Fruit fly (Drosophila melanogaster) whole organism, wandering third instar larva: ENCODE measurements around the gene CG6415.

ENCODE experiments used
- Abd-B ChIP-seq: fragments of >200 bp; optimal IDR thresholded peaks from 2 replicates; lab custom pipeline; 2017; ENCODE audit warnings: missing biosample characterization, missing genetic modification characterization
- CG9705 ChIP-seq: fragments of 200-800 bp; sonication (Bioruptor generic); optimal IDR thresholded peaks from 2 replicates; lab custom pipeline; 2018; ENCODE audit warnings: missing biosample characterization, mild to moderate bottlenecking, missing genetic modification characterization
- Dfd ChIP-seq: fragments of >200 bp; optimal IDR thresholded peaks from 2 replicates; lab custom pipeline; 2017; ENCODE audit warnings: missing biosample characterization, missing genetic modification characterization
- Dif ChIP-seq: fragments of 200-275, 200-300 bp; sonication (Bioruptor generic); optimal IDR thresholded peaks from 2 replicates; lab custom pipeline; 2018; ENCODE audit warnings: missing biosample characterization, missing genetic modification characterization; ENCODE audit not compliant: partially characterized antibody
- GATAd ChIP-seq: sonication (Bioruptor generic); optimal IDR thresholded peaks from 2 replicates; lab custom pipeline; 2016; ENCODE audit warnings: missing biosample characterization, missing genetic modification characterization
- HLH106 ChIP-seq: fragments of 200-800 bp; optimal IDR thresholded peaks from 3 replicates; lab custom pipeline; 2019; ENCODE audit warnings: missing biosample characterization, mild to moderate bottlenecking, missing genetic modification characterization, moderate library complexity
- Hnf4 ChIP-seq: fragments of 200-800 bp; sonication (Bioruptor generic); optimal IDR thresholded peaks from 2 replicates; lab custom pipeline; 2016; ENCODE audit warnings: missing biosample characterization, mild to moderate bottlenecking, missing genetic modification characterization
- Hr78 ChIP-seq: fragments of >200 bp; optimal IDR thresholded peaks from 2 replicates; lab custom pipeline; 2017; ENCODE audit warnings: missing biosample characterization, missing genetic modification characterization
- Mio ChIP-seq: sonication (Bioruptor generic); optimal IDR thresholded peaks from 2 replicates; lab custom pipeline; 2016; ENCODE audit warnings: missing biosample characterization, missing genetic modification characterization
- N ChIP-seq: fragments of >200 bp; optimal IDR thresholded peaks from 2 replicates; lab custom pipeline; 2018; ENCODE audit warnings: missing biosample characterization, missing external identifiers, missing genetic modification characterization
- Rel ChIP-seq, 2 experiments: fragments of 200-800 bp; sonication (Bioruptor generic) in 1 of 2; optimal IDR thresholded peaks; 2 replicates in 1 of 2; 3 replicates in 1 of 2; lab custom pipeline; 2016 to 2019; ENCODE audit warnings: mild to moderate bottlenecking in 2 of 2, missing biosample characterization in 2 of 2, missing genetic modification characterization in 2 of 2, moderate library complexity in 1 of 2
- Sp1 ChIP-seq: fragments of 200-800 bp; sonication (Bioruptor generic); optimal IDR thresholded peaks from 3 replicates; lab custom pipeline; 2019; ENCODE audit warnings: missing biosample characterization, mild to moderate bottlenecking, missing genetic modification characterization, moderate library complexity
- Vsx2 ChIP-seq: fragments of 200-300, 225-300 bp; sonication (Bioruptor generic); optimal IDR thresholded peaks from 2 replicates; lab custom pipeline; 2018; ENCODE audit warnings: missing biosample characterization, missing genetic modification characterization; ENCODE audit not compliant: partially characterized antibody
- br ChIP-seq: fragments of 200-800 bp; sonication (Bioruptor generic); optimal IDR thresholded peaks from 2 replicates; lab custom pipeline; 2016; ENCODE audit warnings: missing biosample characterization, missing genetic modification characterization
- brk ChIP-seq: fragments of 200-800 bp; sonication (Bioruptor generic); optimal IDR thresholded peaks from 2 replicates; lab custom pipeline; 2016; ENCODE audit warnings: missing biosample characterization, mild to moderate bottlenecking, missing genetic modification characterization
- dl ChIP-seq, 2 experiments: fragments of 175-275, 200-275 bp in 1 of 2; fragments of 200-275 bp in 1 of 2; sonication (Bioruptor generic); optimal IDR thresholded peaks; lab custom pipeline; 2018; ENCODE audit warnings: mild to moderate bottlenecking in 2 of 2, missing biosample characterization in 2 of 2, missing genetic modification characterization in 2 of 2, moderate library complexity in 2 of 2; ENCODE audit not compliant: partially characterized antibody in 2 of 2, insufficient read depth in 1 of 2
- dmrt93B ChIP-seq: fragments of 200-800 bp; sonication (Bioruptor generic); optimal IDR thresholded peaks from 2 replicates; lab custom pipeline; 2018; ENCODE audit warnings: missing biosample characterization, mild to moderate bottlenecking, missing genetic modification characterization
- dsf ChIP-seq: sonication (Bioruptor generic); optimal IDR thresholded peaks from 2 replicates; lab custom pipeline; 2016; ENCODE audit warnings: missing biosample characterization, missing genetic modification characterization, borderline replicate concordance
- foxo ChIP-seq, 2 experiments: fragments of 200-800 bp; sonication (Bioruptor generic); optimal IDR thresholded peaks; 2 replicates in 1 of 2; 3 replicates in 1 of 2; lab custom pipeline; 2016 to 2017; ENCODE audit warnings: missing biosample characterization in 2 of 2, missing genetic modification characterization in 2 of 2
- h ChIP-seq: fragments of 200-800 bp; sonication (Bioruptor generic); optimal IDR thresholded peaks from 3 replicates; lab custom pipeline; 2016; ENCODE audit warnings: missing biosample characterization, mild to moderate bottlenecking, missing genetic modification characterization
- jim ChIP-seq: fragments of 175-275, 200-325 bp; sonication (Bioruptor generic); optimal IDR thresholded peaks from 2 replicates; lab custom pipeline; 2016; ENCODE audit warnings: missing biosample characterization, mild to moderate bottlenecking, missing genetic modification characterization
- lola ChIP-seq: fragments of >200 bp; optimal IDR thresholded peaks from 2 replicates; lab custom pipeline; 2017; ENCODE audit warnings: missing biosample characterization, missing genetic modification characterization
- rgr ChIP-seq: fragments of 200-800 bp; sonication (Bioruptor generic); optimal IDR thresholded peaks from 3 replicates; lab custom pipeline; 2016; ENCODE audit warnings: missing biosample characterization, mild to moderate bottlenecking, missing genetic modification characterization
- sv ChIP-seq: fragments of 200-800 bp; sonication (Bioruptor generic); optimal IDR thresholded peaks from 3 replicates; lab custom pipeline; 2016; ENCODE audit warnings: missing biosample characterization, missing genetic modification characterization
- tai ChIP-seq: sonication (Bioruptor generic); optimal IDR thresholded peaks from 2 replicates; lab custom pipeline; 2016; ENCODE audit warnings: missing biosample characterization, missing genetic modification characterization
- usp ChIP-seq: fragments of >200 bp; optimal IDR thresholded peaks from 2 replicates; lab custom pipeline; 2017; ENCODE audit warnings: missing biosample characterization, missing genetic modification characterization
- woc ChIP-seq: sonication (Bioruptor generic); optimal IDR thresholded peaks from 2 replicates; lab custom pipeline; 2016; ENCODE audit warnings: missing biosample characterization, mild to moderate bottlenecking, missing genetic modification characterization

The CG6415 gene

DNA sequence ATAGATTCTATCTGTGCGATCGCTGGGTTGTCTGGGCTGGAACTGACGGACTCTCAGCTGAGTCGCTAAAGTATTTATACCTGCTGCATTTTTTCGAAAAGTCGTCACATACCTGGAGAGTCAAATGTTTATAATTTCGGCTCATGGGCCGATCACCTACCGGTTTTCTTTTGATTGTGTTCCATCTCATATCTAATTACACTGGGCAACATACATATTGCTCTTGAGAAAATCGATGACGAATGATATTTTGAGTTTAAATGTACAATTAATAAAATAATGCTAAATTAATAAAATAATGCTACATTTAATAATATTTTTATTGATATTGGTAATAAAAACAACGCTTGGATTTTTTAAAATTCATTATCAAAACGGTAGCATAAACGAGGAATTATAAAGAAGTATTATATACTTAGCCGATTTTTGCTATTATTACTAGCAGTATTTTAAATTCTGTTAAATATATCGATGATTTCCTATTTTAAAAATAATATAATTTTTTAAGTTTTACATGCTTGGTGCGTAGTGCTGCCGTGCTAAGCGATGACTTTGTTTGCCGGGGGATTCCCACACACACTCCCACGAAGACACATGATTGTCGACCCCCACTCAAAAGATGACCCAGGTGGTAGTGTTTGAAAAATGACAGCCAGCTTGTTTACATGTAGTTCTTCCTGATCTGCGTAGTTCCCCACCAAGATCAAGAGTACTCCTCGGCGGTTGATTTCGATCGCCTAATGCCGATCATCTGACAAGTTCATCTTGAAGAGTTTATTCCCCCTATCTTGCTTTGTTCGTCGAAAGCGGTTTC, 14.0 kb upstream of the CG6415 start, which contains the start of gene CG7294:
Gene CG7294, minus strand, starts transcription at position 51 of the 814 bp plus-strand sequence.
- TF ChIP-seq dl (GFP tag; optimal IDR thresholded peaks at IDR 0.05; lab: Kevin White, UChicago; ENCODE audit: insufficient read depth in 1 of 2, partially characterized antibody in 2 of 2) (no peak), dmrt93B (GFP tag; lab: Kevin White, UChicago) (no peak), Rel (GFP tag; optimal IDR thresholded peaks at IDR 0.05; lab: Kevin White, UChicago) (no peak), Rel (tag; optimal IDR thresholded peaks at IDR 0.05; lab: Kevin White, UChicago) (peak; percentile 84), Abd-B (GFP tag; lab: Kevin White, UChicago) (no peak)

DNA sequence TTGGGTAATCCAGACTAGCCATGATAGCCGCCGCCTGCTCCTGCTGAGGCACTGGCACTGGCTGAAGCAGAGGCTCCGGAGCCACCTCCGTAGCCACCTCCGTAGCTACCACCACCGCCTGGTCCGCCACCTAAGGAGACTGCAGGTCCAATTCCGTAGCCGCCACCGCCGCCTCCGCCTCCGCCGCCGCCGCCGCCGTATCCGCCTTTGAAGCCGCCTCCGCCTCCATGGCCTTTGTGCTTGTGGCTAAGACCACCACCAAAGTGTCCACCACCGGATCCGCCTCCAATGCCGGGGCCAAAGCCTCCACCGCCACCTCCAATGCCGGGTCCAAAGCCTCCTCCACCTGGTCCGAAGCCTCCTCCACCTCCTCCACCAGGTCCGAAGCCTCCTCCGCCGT, 10.4 kb upstream of the CG6415 start:
- TF ChIP-seq jim (GFP tag; lab: Kevin White, UChicago) (no peak), CG9705 (GFP tag; lab: Kevin White, UChicago) (no peak), Dfd (GFP tag; lab: Kevin White, UChicago) (peak; percentile 56), brk (GFP tag; lab: Kevin White, UChicago) (no peak), Hnf4 (no peak)

DNA sequence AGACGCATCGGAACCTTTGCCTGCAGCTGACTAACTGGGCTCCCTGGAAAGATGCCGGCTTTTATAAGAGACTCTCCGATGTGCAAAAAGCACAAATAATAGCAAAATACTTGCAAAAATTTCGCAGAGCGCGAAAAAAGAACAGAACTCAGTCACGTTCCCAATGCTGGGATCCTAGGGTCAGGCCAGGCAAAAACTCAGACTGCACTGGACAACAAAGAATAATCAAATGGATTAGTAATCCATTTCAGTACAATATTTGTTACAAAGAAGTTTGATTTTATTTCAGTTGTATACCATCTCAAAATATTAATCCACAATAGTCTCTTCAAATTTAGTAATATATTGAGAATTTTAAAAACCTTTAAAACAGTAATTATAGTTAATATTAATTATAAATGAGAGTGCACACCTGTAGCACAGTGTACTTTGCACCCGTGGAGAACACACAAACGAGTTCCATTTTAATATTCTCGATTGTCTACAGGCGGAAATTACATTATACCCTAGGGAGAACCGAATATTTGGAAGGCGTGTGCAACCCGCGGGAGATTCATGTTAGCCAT, 9.3 kb upstream of the CG6415 start, which contains the start of gene CG17108:
Gene CG17108, minus strand, starts transcription at position 51 of the 566 bp plus-strand sequence.
- TF ChIP-seq tai (GFP tag; lab: Kevin White, UChicago) (no peak), h (GFP tag; lab: Kevin White, UChicago) (no peak), Dif (GFP tag; lab: Kevin White, UChicago) (no peak), HLH106 (tag; lab: Kevin White, UChicago) (no peak), Hr78 (GFP tag; lab: Kevin White, UChicago) (no peak), GATAd (GFP tag; lab: Kevin White, UChicago) (no peak), lola (GFP tag; lab: Kevin White, UChicago) (no peak), br (no peak), woc (GFP tag; lab: Kevin White, UChicago) (no peak), usp (no peak), N (GFP tag; lab: Kevin White, UChicago) (no peak), Mio (GFP tag; lab: Kevin White, UChicago) (no peak), Dfd (GFP tag; lab: Kevin White, UChicago) (no peak), Vsx2 (GFP tag; lab: Kevin White, UChicago) (no peak), foxo (GFP tag; optimal IDR thresholded peaks at IDR 0.05; lab: Kevin White, UChicago) (no peak), rgr (GFP tag; lab: Kevin White, UChicago) (no peak)

DNA sequence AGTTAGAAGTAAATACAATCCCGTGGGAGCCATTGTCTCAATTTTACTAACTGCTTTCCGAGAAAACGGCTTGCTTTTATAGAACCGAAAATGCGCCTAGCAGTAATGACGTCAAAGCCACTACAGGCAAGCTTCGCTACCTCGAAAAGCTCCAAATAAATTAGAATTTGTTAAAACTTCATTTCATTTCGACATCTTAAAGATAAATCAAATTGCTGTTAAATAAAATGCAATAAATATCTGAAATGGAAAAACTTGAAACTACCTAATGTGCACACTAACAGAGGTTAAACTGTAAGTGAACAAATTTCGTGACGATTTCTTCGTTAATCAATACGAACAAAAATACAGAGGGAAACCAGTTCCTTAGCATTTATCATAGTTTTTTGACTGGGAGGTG, 5.4 kb upstream of the CG6415 start, which contains the start of gene CG7300:
Gene CG7300, minus strand, starts transcription at position 52 of the 400 bp plus-strand sequence.
- TF ChIP-seq sv, result peak; percentile 8
- TF ChIP-seq Sp1, result no peak
- no peak for TF ChIP-seq Dfd (GFP tag; lab: Kevin White, UChicago)
- TF ChIP-seq h (GFP tag; lab: Kevin White, UChicago), result peak; percentile 13
- TF ChIP-seq dsf (GFP tag; lab: Kevin White, UChicago), result no peak
- no peak for TF ChIP-seq N (GFP tag; lab: Kevin White, UChicago)

DNA sequence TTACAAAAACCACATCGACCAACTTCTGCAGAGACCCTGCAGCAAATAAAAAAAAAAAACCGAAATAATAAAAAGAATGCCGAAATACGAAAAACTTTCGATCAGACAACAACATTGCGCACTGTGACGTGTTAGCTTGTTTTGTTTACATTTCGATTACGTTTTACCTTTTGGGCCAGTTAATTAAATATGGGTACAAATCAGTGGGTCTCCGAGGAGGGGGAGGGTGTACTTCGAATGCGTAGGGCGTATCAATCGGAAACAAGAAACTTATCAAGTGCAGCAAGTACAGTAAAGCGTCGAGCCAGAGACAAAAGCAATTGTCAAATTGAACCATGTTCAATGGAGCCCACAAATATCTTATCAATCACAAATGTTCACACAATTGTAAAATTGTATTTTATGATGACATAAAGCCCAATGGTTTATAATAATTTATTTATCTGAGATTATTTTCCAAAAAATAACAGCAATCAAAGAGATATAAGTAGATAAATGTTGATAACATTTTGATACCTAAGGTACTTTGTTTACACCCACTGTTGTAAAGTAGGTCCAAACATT, 1.8 kb upstream of the CG6415 start, which contains the start of gene Lip1:
Gene Lip1, minus strand, starts transcription at position 46 of the 564 bp plus-strand sequence.
- TF ChIP-seq Rel (GFP tag; optimal IDR thresholded peaks at IDR 0.05; lab: Kevin White, UChicago) (no peak), Rel (tag; optimal IDR thresholded peaks at IDR 0.05; lab: Kevin White, UChicago) (no peak), Dif (GFP tag; lab: Kevin White, UChicago) (no peak), Hr78 (GFP tag; lab: Kevin White, UChicago) (no peak), Dfd (GFP tag; lab: Kevin White, UChicago) (no peak), foxo (GFP tag; optimal IDR thresholded peaks at IDR 0.05; lab: Kevin White, UChicago) (no peak), Abd-B (GFP tag; lab: Kevin White, UChicago) (no peak), h (GFP tag; lab: Kevin White, UChicago) (no peak), CG9705 (GFP tag; lab: Kevin White, UChicago) (no peak), sv (no peak), br (no peak), brk (GFP tag; lab: Kevin White, UChicago) (no peak), rgr (GFP tag; lab: Kevin White, UChicago) (no peak), N (GFP tag; lab: Kevin White, UChicago) (no peak), dsf (GFP tag; lab: Kevin White, UChicago) (no peak), Hnf4 (no peak)
